Fruit fly (Drosophila melanogaster) whole organism, pupa: ENCODE results near the gene Acp65Aa.

Experiments used
- CG13204 ChIP-seq: fragments of 200-800 bp; sonication (Bioruptor generic); optimal IDR thresholded peaks from 2 replicates; lab custom pipeline; 2018; ENCODE audit warnings: missing biosample characterization, mild to moderate bottlenecking, missing genetic modification characterization, moderate library complexity
- CG32121 ChIP-seq: fragments of 200-800 bp; sonication (Bioruptor generic); IDR thresholded peaks from 2 replicates; pipeline ENCODE4 v1.3.6; 2022; ENCODE audit warnings: missing biosample characterization, missing genetic modification characterization
- CG8159 ChIP-seq: fragments of 200-800 bp; sonication (Bioruptor generic); optimal IDR thresholded peaks from 3 replicates; lab custom pipeline; 2018; ENCODE audit warnings: missing biosample characterization, mild to moderate bottlenecking, missing genetic modification characterization, moderate library complexity
- Snoo ChIP-seq: fragments of 200-800 bp; sonication (Bioruptor generic); optimal IDR thresholded peaks from 3 replicates; lab custom pipeline; 2017; ENCODE audit warnings: missing biosample characterization, mild to moderate bottlenecking, missing genetic modification characterization, inconsistent platforms

DNA sequence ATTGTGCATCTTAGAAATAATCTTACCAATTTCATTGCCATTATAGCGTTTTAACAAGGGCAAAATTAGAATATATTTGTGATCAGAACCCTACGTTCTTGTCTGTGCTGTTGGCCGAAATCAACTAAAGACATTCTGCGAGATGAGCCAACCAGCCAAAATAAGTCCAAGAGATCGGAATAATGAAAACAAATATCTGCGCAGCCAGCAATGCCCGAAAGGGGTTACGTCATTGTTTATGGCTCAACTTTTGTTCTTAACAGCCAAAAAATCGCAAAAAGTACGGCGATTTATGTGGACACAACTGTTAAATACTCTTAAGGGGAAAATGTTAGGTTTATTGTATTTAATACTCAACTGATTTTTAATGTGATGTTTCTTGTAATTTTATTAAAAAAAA, 6.0 kb upstream of the Acp65Aa start, which contains the start of gene Cpr65Ay:
- TF ChIP-seq CG8159 (tag; lab: Kevin White, UChicago) (no peak), CG32121 (GFP tag; lab: Robert Waterston, UW) (no peak), CG13204 (no peak), Snoo (tag; lab: Kevin White, UChicago) (no peak)
